Worm (Caenorhabditis elegans) whole organism, mixed stage, embryonic: Measurements from ENCODE around the gene F15B10.3.

ENCODE experiments used
- blmp-1 ChIP-seq: fragments of 150-350 bp; optimal IDR thresholded peaks from 2 replicates; lab custom pipeline; 2014; ENCODE audit warnings: missing biosample characterization, missing genetic modification characterization
- ces-1 ChIP-seq: fragments of 150-350 bp; optimal IDR thresholded peaks from 2 replicates; lab custom pipeline; 2014; ENCODE audit warnings: missing biosample characterization, missing genetic modification reagents, missing genetic modification characterization
- elt-1 ChIP-seq: sonication (generic microtip); optimal IDR thresholded peaks from 2 replicates; lab custom pipeline; 2017; ENCODE audit warnings: missing genetic modification characterization, mild to moderate bottlenecking, missing compliant biosample characterization, antibody characterized with exemption, moderate library complexity, borderline replicate concordance; ENCODE audit not compliant: insufficient read depth
- lin-13 ChIP-seq: fragments of 150-350 bp; optimal IDR thresholded peaks from 2 replicates; lab custom pipeline; 2014; ENCODE audit warnings: missing biosample characterization, missing genetic modification characterization
- lsy-2 ChIP-seq: fragments of 150-350 bp; optimal IDR thresholded peaks from 2 replicates; lab custom pipeline; 2014; ENCODE audit warnings: missing biosample characterization, missing genetic modification characterization
- mep-1 ChIP-seq: fragments of 150-350 bp; optimal IDR thresholded peaks from 2 replicates; lab custom pipeline; 2017; ENCODE audit warnings: missing biosample characterization, missing genetic modification reagents, missing genetic modification characterization, inconsistent platforms
- nhr-12 ChIP-seq: fragments of 150-350 bp; optimal IDR thresholded peaks from 2 replicates; lab custom pipeline; 2014; ENCODE audit warnings: missing biosample characterization, missing genetic modification characterization
- nhr-2 ChIP-seq: fragments of 150-350 bp; optimal IDR thresholded peaks from 2 replicates; lab custom pipeline; 2014; ENCODE audit warnings: missing biosample characterization, missing genetic modification characterization
- nhr-237 ChIP-seq: fragments of 150-350 bp; optimal IDR thresholded peaks from 2 replicates; lab custom pipeline; 2014; ENCODE audit warnings: missing biosample characterization, missing genetic modification characterization
- nhr-76 ChIP-seq: sonication (generic microtip); optimal IDR thresholded peaks from 2 replicates; lab custom pipeline; 2017; ENCODE audit warnings: missing biosample characterization, missing genetic modification characterization
- unc-39 ChIP-seq: fragments of 150-350 bp; optimal IDR thresholded peaks from 2 replicates; lab custom pipeline; 2014; ENCODE audit warnings: missing biosample characterization, missing genetic modification characterization
- unc-62 ChIP-seq: fragments of 150-350 bp; optimal IDR thresholded peaks from 2 replicates; lab custom pipeline; 2014; ENCODE audit warnings: missing biosample characterization, missing genetic modification reagents, missing genetic modification characterization
- zip-8 ChIP-seq: fragments of 150-350 bp; optimal IDR thresholded peaks from 2 replicates; lab custom pipeline; 2014; ENCODE audit warnings: missing biosample characterization, missing genetic modification characterization

DNA sequence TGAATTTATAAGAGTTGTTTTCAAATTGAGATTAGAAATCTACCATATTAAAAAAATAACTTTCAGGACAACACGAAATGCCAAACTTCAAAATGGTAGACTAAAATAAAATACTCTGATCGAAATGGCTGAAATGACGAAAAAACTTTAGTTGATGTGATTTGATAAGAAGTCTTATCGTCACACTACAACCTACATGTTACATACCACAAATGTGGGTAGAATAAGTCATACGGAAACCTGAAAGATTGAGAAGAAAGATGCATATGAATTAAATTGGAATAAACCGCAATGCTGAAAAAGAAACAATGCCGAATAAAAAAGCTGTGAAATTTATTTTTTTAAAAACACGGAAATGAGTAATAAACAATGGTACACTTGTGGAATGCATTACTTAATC is 4.6 kb downstream of the F15B10.3 start:
- TF ChIP-seq blmp-1 (tag; lab: Kevin White, UChicago) (no peak), nhr-76 (tag; lab: Kevin White, UChicago) (no peak), mep-1 (no peak), zip-8 (no peak), lin-13 (tag; lab: Kevin White, UChicago) (no peak), ces-1 (no peak), nhr-2 (no peak), elt-1 (tag; lab: Kevin White, UChicago) (no peak), lsy-2 (tag; lab: Kevin White, UChicago) (no peak), nhr-237 (no peak), unc-39 (tag; lab: Kevin White, UChicago) (no peak), unc-62 (GFP tag; lab: Kevin White, UChicago) (no peak), nhr-12 (no peak)
